Fruit fly (Drosophila melanogaster) whole organism, embryonic: Measurements from ENCODE around the gene CG42324.

Experiments used
- Atf-2 ChIP-seq: fragments of 200-800 bp; sonication (Bioruptor generic); optimal IDR thresholded peaks from 2 replicates; lab custom pipeline; 2016; ENCODE audit warnings: missing biosample characterization, missing genetic modification characterization
- Bteb2 ChIP-seq: fragments of 200-800 bp; sonication (Bioruptor generic); optimal IDR thresholded peaks from 2 replicates; lab custom pipeline; 2016; ENCODE audit warnings: missing biosample characterization, missing genetic modification characterization
- CG10209 ChIP-seq: fragments of 200-800 bp; sonication (Bioruptor generic); optimal IDR thresholded peaks from 3 replicates; lab custom pipeline; 2017; ENCODE audit warnings: missing biosample characterization, mild to moderate bottlenecking, missing genetic modification characterization, missing genetic modification reagents
- CG10543 ChIP-seq: fragments of 200-800 bp; sonication (Bioruptor generic); optimal IDR thresholded peaks from 3 replicates; lab custom pipeline; 2017; ENCODE audit warnings: missing biosample characterization, mild to moderate bottlenecking, missing genetic modification characterization, moderate library complexity
- CG10979 ChIP-seq: fragments of 200-800 bp; sonication (Bioruptor generic); optimal IDR thresholded peaks from 2 replicates; lab custom pipeline; 2018; ENCODE audit warnings: missing biosample characterization, mild to moderate bottlenecking, missing genetic modification characterization, moderate library complexity
- CG11504 ChIP-seq: fragments of 200-800 bp; sonication (Bioruptor generic); optimal IDR thresholded peaks from 3 replicates; lab custom pipeline; 2019; ENCODE audit warnings: missing biosample characterization, mild to moderate bottlenecking, missing genetic modification characterization, moderate library complexity
- CG13624 ChIP-seq: fragments of 200-800 bp; sonication (Bioruptor generic); optimal IDR thresholded peaks from 2 replicates; lab custom pipeline; 2016; ENCODE audit warnings: missing biosample characterization, missing genetic modification characterization
- CG15514 ChIP-seq: fragments of 200-800 bp; sonication (Bioruptor generic); optimal IDR thresholded peaks from 3 replicates; lab custom pipeline; 2017; ENCODE audit warnings: missing biosample characterization, missing genetic modification characterization, mild to moderate bottlenecking, moderate library complexity, missing genetic modification reagents
- CG15601 ChIP-seq: fragments of 200-800 bp; sonication (Bioruptor generic); optimal IDR thresholded peaks from 3 replicates; lab custom pipeline; 2019; ENCODE audit warnings: missing biosample characterization, mild to moderate bottlenecking, missing genetic modification characterization, moderate library complexity
- CG17328 ChIP-seq: fragments of 200-800 bp; sonication (Bioruptor generic); IDR thresholded peaks from 2 replicates; pipeline ENCODE4 v1.3.6; 2022; ENCODE audit warnings: missing biosample characterization, missing genetic modification characterization
- CG17385 ChIP-seq: fragments of 200-800 bp; sonication (Bioruptor generic); optimal IDR thresholded peaks from 3 replicates; lab custom pipeline; 2018; ENCODE audit warnings: missing biosample characterization, mild to moderate bottlenecking, missing genetic modification characterization
- CG17568 ChIP-seq: fragments of 200-800 bp; sonication (Bioruptor generic); optimal IDR thresholded peaks from 2 replicates; lab custom pipeline; 2018; ENCODE audit warnings: missing biosample characterization, mild to moderate bottlenecking, missing genetic modification characterization, moderate library complexity
- CG18476 ChIP-seq: fragments of 200-800 bp; sonication (Bioruptor generic); optimal IDR thresholded peaks from 2 replicates; lab custom pipeline; 2016; ENCODE audit warnings: missing biosample characterization, mild to moderate bottlenecking, missing genetic modification characterization
- CG2120 ChIP-seq: fragments of 200-800 bp; sonication (Bioruptor generic); optimal IDR thresholded peaks from 3 replicates; lab custom pipeline; 2016; ENCODE audit warnings: missing biosample characterization, missing genetic modification characterization
- CG2678 ChIP-seq: fragments of 200-800 bp; sonication (Bioruptor generic); optimal IDR thresholded peaks from 3 replicates; lab custom pipeline; 2019; ENCODE audit warnings: missing biosample characterization, mild to moderate bottlenecking, missing genetic modification characterization, moderate library complexity
- CG2712 ChIP-seq: fragments of 200-800 bp; optimal IDR thresholded peaks from 3 replicates; lab custom pipeline; 2019; ENCODE audit warnings: missing biosample characterization, mild to moderate bottlenecking, missing genetic modification characterization, moderate library complexity
- CG33557 ChIP-seq: fragments of 200-800 bp; sonication (Bioruptor generic); optimal IDR thresholded peaks from 2 replicates; lab custom pipeline; 2019; ENCODE audit warnings: missing biosample characterization, mild to moderate bottlenecking, missing genetic modification characterization, moderate library complexity
- CG6175 ChIP-seq: fragments of 200-800 bp; sonication (Bioruptor generic); IDR thresholded peaks from 3 replicates; pipeline ENCODE4 v1.3.6; 2022; ENCODE audit warnings: missing biosample characterization, missing genetic modification characterization
- CG7786 ChIP-seq: fragments of 200-800 bp; sonication (Bioruptor generic); optimal IDR thresholded peaks from 2 replicates; lab custom pipeline; 2016; ENCODE audit warnings: missing biosample characterization, missing genetic modification characterization
- CG8281 ChIP-seq: fragments of 200-800 bp; sonication (Bioruptor generic); optimal IDR thresholded peaks from 2 replicates; lab custom pipeline; 2018; ENCODE audit warnings: missing biosample characterization, mild to moderate bottlenecking, missing genetic modification characterization, moderate library complexity
- CG8290 ChIP-seq, 3 experiments: fragments of 200-800 bp; sonication (Bioruptor generic); optimal IDR thresholded peaks; 2 replicates each; lab custom pipeline; 2016 to 2019; ENCODE audit warnings: missing biosample characterization in 3 of 3, missing genetic modification characterization in 3 of 3, mild to moderate bottlenecking in 2 of 3, moderate library complexity in 1 of 3
- CG9437 ChIP-seq: fragments of 200-800 bp; sonication (Bioruptor generic); optimal IDR thresholded peaks from 2 replicates; lab custom pipeline; 2018; ENCODE audit warnings: missing biosample characterization, mild to moderate bottlenecking, missing genetic modification characterization
- Chrac-16 ChIP-seq: fragments of 200-800 bp; sonication (Bioruptor generic); optimal IDR thresholded peaks from 3 replicates; lab custom pipeline; 2016; ENCODE audit warnings: missing biosample characterization, missing genetic modification characterization
- Dek ChIP-seq: fragments of 200-800 bp; sonication (Bioruptor generic); optimal IDR thresholded peaks from 3 replicates; lab custom pipeline; 2019; ENCODE audit warnings: missing biosample characterization, mild to moderate bottlenecking, missing genetic modification characterization, moderate library complexity
- Doc2 ChIP-seq: fragments of 200-800 bp; sonication (Bioruptor generic); IDR thresholded peaks from 2 replicates; pipeline ENCODE4 v1.3.6; 2022; ENCODE audit warnings: missing biosample characterization, missing genetic modification characterization
- Ets65A ChIP-seq: fragments of 200-800 bp; sonication (Bioruptor generic); peaks from one replicate; lab custom pipeline; 2016; ENCODE audit warnings: missing biosample characterization, missing genetic modification characterization
- Hmr ChIP-seq: fragments of 200-800 bp; sonication (Bioruptor generic); optimal IDR thresholded peaks from 3 replicates; lab custom pipeline; 2017; ENCODE audit warnings: mild to moderate bottlenecking, missing biosample characterization, missing genetic modification reagents, missing genetic modification characterization
- Med ChIP-seq: fragments of 200-800 bp; sonication (Bioruptor generic); peaks from one replicate; lab custom pipeline; 2016; ENCODE audit warnings: missing biosample characterization, missing genetic modification characterization, mild to moderate bottlenecking, inconsistent platforms, moderate library complexity
- Mrtf ChIP-seq: fragments of 200-800 bp; sonication (Bioruptor generic); IDR thresholded peaks from 3 replicates; pipeline ENCODE4 v1.3.6; 2022; ENCODE audit warnings: missing biosample characterization, missing genetic modification characterization
- NFAT ChIP-seq: fragments of 200-800 bp; sonication (Bioruptor generic); IDR thresholded peaks from 2 replicates; pipeline ENCODE4 v1.3.6; 2022; ENCODE audit warnings: missing biosample characterization, missing genetic modification characterization
- NfI ChIP-seq: fragments of 200-800 bp; sonication (Bioruptor generic); optimal IDR thresholded peaks from 3 replicates; lab custom pipeline; 2018; ENCODE audit warnings: missing biosample characterization, mild to moderate bottlenecking, missing genetic modification characterization, moderate library complexity
- PHDP ChIP-seq: fragments of 200-800 bp; sonication (Bioruptor generic); optimal IDR thresholded peaks from 3 replicates; lab custom pipeline; 2018; ENCODE audit warnings: missing biosample characterization, mild to moderate bottlenecking, missing genetic modification characterization, moderate library complexity
- Pdp1 ChIP-seq, 2 experiments: fragments of 200-800 bp; sonication (Bioruptor generic); optimal IDR thresholded peaks; 3 replicates each; lab custom pipeline; 2016; ENCODE audit warnings: missing biosample characterization in 2 of 2, missing genetic modification characterization in 2 of 2, mild to moderate bottlenecking in 1 of 2, moderate library complexity in 1 of 2
- amos ChIP-seq: fragments of 200-800 bp; sonication (Bioruptor generic); IDR thresholded peaks from 2 replicates; pipeline ENCODE4 v1.3.6; 2022; ENCODE audit warnings: missing biosample characterization, missing genetic modification characterization; ENCODE audit not compliant: partially characterized antibody
- ato ChIP-seq: fragments of 200-800 bp; sonication (Bioruptor generic); IDR thresholded peaks from 2 replicates; pipeline ENCODE4 v1.3.6; 2022; ENCODE audit warnings: missing biosample characterization, missing genetic modification characterization; ENCODE audit not compliant: partially characterized antibody
- az2 ChIP-seq: fragments of 200-800 bp; sonication (Bioruptor generic); optimal IDR thresholded peaks from 3 replicates; lab custom pipeline; 2016; ENCODE audit warnings: missing biosample characterization, missing genetic modification characterization
- bsh ChIP-seq, 2 experiments: fragments of 200-800 bp; sonication (Bioruptor generic); optimal IDR thresholded peaks; 2 replicates each; lab custom pipeline; 2017 to 2018; ENCODE audit warnings: mild to moderate bottlenecking in 2 of 2, missing biosample characterization in 2 of 2, missing genetic modification characterization in 2 of 2, moderate library complexity in 1 of 2
- cg ChIP-seq: fragments of 200-800 bp; sonication (Bioruptor generic); optimal IDR thresholded peaks from 3 replicates; lab custom pipeline; 2019; ENCODE audit warnings: missing biosample characterization, mild to moderate bottlenecking, missing genetic modification characterization, moderate library complexity
- chif ChIP-seq, 2 experiments: fragments of 200-800 bp; sonication (Bioruptor generic); optimal IDR thresholded peaks; 3 replicates each; lab custom pipeline; 2016; ENCODE audit warnings: missing biosample characterization in 2 of 2, missing genetic modification characterization in 2 of 2
- dysf ChIP-seq: fragments of 200-800 bp; sonication (Bioruptor generic); IDR thresholded peaks from 3 replicates; pipeline ENCODE4 v1.3.6; 2022; ENCODE audit warnings: missing biosample characterization, missing genetic modification characterization
- ems ChIP-seq: fragments of 200-800 bp; sonication (Bioruptor generic); optimal IDR thresholded peaks from 3 replicates; lab custom pipeline; 2016; ENCODE audit warnings: missing biosample characterization, missing genetic modification characterization
- gcm ChIP-seq: fragments of 200-800 bp; sonication (Bioruptor generic); optimal IDR thresholded peaks from 2 replicates; lab custom pipeline; 2019; ENCODE audit warnings: missing biosample characterization, mild to moderate bottlenecking, missing genetic modification characterization, moderate library complexity
- grau ChIP-seq: fragments of 200-800 bp; optimal IDR thresholded peaks from 3 replicates; lab custom pipeline; 2019; ENCODE audit warnings: missing biosample characterization, mild to moderate bottlenecking, missing genetic modification characterization, moderate library complexity
- lbe ChIP-seq: fragments of 200-800 bp; sonication (Bioruptor generic); optimal IDR thresholded peaks from 2 replicates; lab custom pipeline; 2016; ENCODE audit warnings: missing biosample characterization, mild to moderate bottlenecking, missing genetic modification characterization
- lilli ChIP-seq: fragments of 200-800 bp; sonication (Bioruptor generic); optimal IDR thresholded peaks from 3 replicates; lab custom pipeline; 2016; ENCODE audit warnings: missing biosample characterization, missing genetic modification characterization
- lola ChIP-seq, 3 experiments: fragments of >200 bp in 2 of 3; fragments of 200-800 bp in 1 of 3; sonication (Bioruptor generic) in 1 of 3; optimal IDR thresholded peaks; 2 replicates each; lab custom pipeline; 2017 to 2019; ENCODE audit warnings: missing biosample characterization in 3 of 3, missing genetic modification characterization in 3 of 3, mild to moderate bottlenecking in 1 of 3, moderate library complexity in 1 of 3
- sim ChIP-seq: fragments of 200-800 bp; sonication (Bioruptor generic); IDR thresholded peaks from 2 replicates; pipeline ENCODE4 v1.3.6; 2022; ENCODE audit warnings: missing biosample characterization, missing genetic modification characterization
- stwl ChIP-seq: fragments of 200-800 bp; sonication (Bioruptor generic); optimal IDR thresholded peaks from 3 replicates; lab custom pipeline; 2018; ENCODE audit warnings: missing biosample characterization, mild to moderate bottlenecking, missing genetic modification characterization, moderate library complexity
- yki ChIP-seq: fragments of >200 bp; optimal IDR thresholded peaks from 3 replicates; lab custom pipeline; 2018

The CG42324 gene

DNA sequence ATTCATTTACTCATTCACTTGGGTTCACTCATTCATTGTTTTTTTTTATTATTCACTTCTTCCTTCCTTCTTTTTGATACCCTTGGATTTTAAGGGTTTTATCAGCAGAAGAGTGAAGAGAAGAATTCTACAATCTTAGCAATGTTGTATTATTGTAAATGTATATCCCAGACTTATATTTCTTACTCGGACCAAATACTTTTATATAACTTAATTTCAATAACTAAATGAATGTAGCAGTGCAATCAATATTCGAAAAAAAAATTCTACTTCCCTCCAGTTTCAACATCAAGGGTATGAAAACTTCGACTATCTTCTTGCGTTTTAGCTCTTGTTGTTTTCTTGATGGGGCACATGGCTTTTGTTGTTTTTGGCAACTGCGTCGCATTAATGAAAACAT is 21.8 kb upstream of the CG42324 start (continued):
- TF ChIP-seq bsh (GFP tag; optimal IDR thresholded peaks at IDR 0.05; lab: Kevin White, UChicago) (peak in 1 of 2 experiments; percentile 54), CG15601 (peak; percentile 15), CG8281 (tag; lab: Kevin White, UChicago) (peak; percentile 79), Ets65A (GFP tag; lab: Kevin White, UChicago) (peak; percentile 58), stwl (no peak), Chrac-16 (GFP tag; lab: Kevin White, UChicago) (peak; percentile 42), CG10979 (tag; lab: Kevin White, UChicago) (peak; percentile 6), gcm (GFP tag; lab: Kevin White, UChicago) (peak; percentile 11), cg (peak; percentile 1), sim (GFP tag; lab: Robert Waterston, UW) (no peak), yki (lab: Kevin White, UChicago) (no peak), Pdp1 (GFP tag; optimal IDR thresholded peaks at IDR 0.05; lab: Kevin White, UChicago) (peak in 1 of 2 experiments; percentile 48), Mrtf (GFP tag; lab: Robert Waterston, UW) (no peak), Dek (peak; percentile 8), CG7786 (GFP tag; lab: Kevin White, UChicago) (peak; percentile 41), CG33557 (GFP tag; lab: Kevin White, UChicago) (no peak), lbe (GFP tag; lab: Kevin White, UChicago) (peak; percentile 37), ems (GFP tag; lab: Kevin White, UChicago) (peak; percentile 19), lilli (GFP tag; lab: Kevin White, UChicago) (peak; percentile 46), Med (peak; percentile 78), NfI (peak; percentile 24), CG8290 (GFP tag; optimal IDR thresholded peaks at IDR 0.05; lab: Kevin White, UChicago) (no peak), CG8290 (tag; optimal IDR thresholded peaks at IDR 0.05; lab: Kevin White, UChicago) (no peak), PHDP (peak; percentile 60), Hmr (GFP tag; lab: Kevin White, UChicago) (peak; percentile 39), CG10543 (GFP tag; lab: Kevin White, UChicago) (peak; percentile 1), Bteb2 (GFP tag; lab: Kevin White, UChicago) (peak; percentile 25), az2 (GFP tag; lab: Kevin White, UChicago) (peak; percentile 51), dysf (GFP tag; lab: Robert Waterston, UW) (peak; percentile 44; the same call in 1 of the 3 replicates), CG10209 (GFP tag; lab: Kevin White, UChicago) (peak; percentile 30), CG18476 (GFP tag; lab: Kevin White, UChicago) (no peak), lola (GFP tag; optimal IDR thresholded peaks at IDR 0.05; lab: Kevin White, UChicago) (peak in 1 of 3 experiments; percentile 46), CG15514 (GFP tag; lab: Kevin White, UChicago) (no peak), amos (GFP tag; lab: Robert Waterston, UW) (no peak), Atf-2 (GFP tag; lab: Kevin White, UChicago) (peak; percentile 5), NFAT (GFP tag; lab: Robert Waterston, UW) (no peak), CG2678 (tag; lab: Kevin White, UChicago) (peak; percentile 56), CG17385 (peak; percentile 31), CG17328 (GFP tag; lab: Robert Waterston, UW) (peak; percentile 8; the same call in 1 of the 2 replicates), CG11504 (peak; percentile 42), CG13624 (GFP tag; lab: Kevin White, UChicago) (peak; percentile 35), CG2120 (GFP tag; lab: Kevin White, UChicago) (peak; percentile 76), CG6175 (GFP tag; lab: Robert Waterston, UW) (no peak), CG17568 (GFP tag; lab: Kevin White, UChicago) (peak; percentile 37), ato (GFP tag; lab: Robert Waterston, UW) (no peak), CG2712 (tag; lab: Kevin White, UChicago) (peak; percentile 42), grau (peak; percentile 70), CG9437 (peak; percentile 25), chif (GFP tag; optimal IDR thresholded peaks at IDR 0.05; lab: Kevin White, UChicago) (peak; percentile 6 to 14), Doc2 (GFP tag; lab: Robert Waterston, UW) (no peak)
